Fruit fly (Drosophila melanogaster) whole organism, embryonic: ENCODE data around the gene CG31633.

ENCODE experiments used
- Ada2b ChIP-seq: fragments of 200-800 bp; sonication (Bioruptor generic); IDR thresholded peaks from 2 replicates; pipeline ENCODE4 v1.3.6; 2022; ENCODE audit warnings: missing biosample characterization, missing genetic modification characterization
- B-H1 ChIP-seq: fragments of 200-800 bp; sonication (Bioruptor generic); IDR thresholded peaks from 3 replicates; pipeline ENCODE4 v1.3.6; 2022; ENCODE audit warnings: missing biosample characterization, missing genetic modification characterization
- Bgb ChIP-seq: fragments of 200-800 bp; sonication (Bioruptor generic); IDR thresholded peaks from 2 replicates; pipeline ENCODE4 v1.3.6; 2022; ENCODE audit warnings: missing biosample characterization, missing genetic modification characterization; ENCODE audit not compliant: partially characterized antibody
- CG1024 ChIP-seq: fragments of 200-800 bp; sonication (Bioruptor generic); IDR thresholded peaks from 2 replicates; pipeline ENCODE4 v1.3.6; 2022; ENCODE audit warnings: missing biosample characterization, missing genetic modification characterization
- CG10543 ChIP-seq: fragments of 200-800 bp; sonication (Bioruptor generic); optimal IDR thresholded peaks from 3 replicates; lab custom pipeline; 2017; ENCODE audit warnings: missing biosample characterization, mild to moderate bottlenecking, missing genetic modification characterization, moderate library complexity
- CG10959 ChIP-seq: fragments of 200-800 bp; sonication (Bioruptor generic); IDR thresholded peaks from 2 replicates; pipeline ENCODE4 v1.3.6; 2022; ENCODE audit warnings: missing biosample characterization, missing genetic modification characterization
- CG12659 ChIP-seq: fragments of 200-800 bp; sonication (Bioruptor generic); optimal IDR thresholded peaks from 3 replicates; lab custom pipeline; 2017; ENCODE audit warnings: mild to moderate bottlenecking, missing biosample characterization, missing genetic modification reagents, missing genetic modification characterization
- CG12769 ChIP-seq: fragments of 200-800 bp; sonication (Bioruptor generic); optimal IDR thresholded peaks from 2 replicates; lab custom pipeline; 2019; ENCODE audit warnings: missing biosample characterization, mild to moderate bottlenecking, missing genetic modification characterization, moderate library complexity
- CG13424 ChIP-seq: fragments of 200-800 bp; sonication (Bioruptor generic); optimal IDR thresholded peaks from 2 replicates; lab custom pipeline; 2019; ENCODE audit warnings: missing biosample characterization, mild to moderate bottlenecking, missing genetic modification characterization, moderate library complexity
- CG13775 ChIP-seq: fragments of 200-800 bp; sonication (Bioruptor generic); optimal IDR thresholded peaks from 3 replicates; lab custom pipeline; 2017; ENCODE audit warnings: missing biosample characterization, mild to moderate bottlenecking, missing genetic modification characterization
- CG14710 ChIP-seq: fragments of 200-800 bp; sonication (Bioruptor generic); optimal IDR thresholded peaks from 3 replicates; lab custom pipeline; 2019; ENCODE audit warnings: missing biosample characterization, mild to moderate bottlenecking, missing genetic modification characterization, moderate library complexity
- CG17385 ChIP-seq: fragments of 200-800 bp; sonication (Bioruptor generic); optimal IDR thresholded peaks from 3 replicates; lab custom pipeline; 2018; ENCODE audit warnings: missing biosample characterization, mild to moderate bottlenecking, missing genetic modification characterization
- CG34422 ChIP-seq: fragments of 200-800 bp; sonication (Bioruptor generic); IDR thresholded peaks from 3 replicates; pipeline ENCODE4 v1.3.6; 2022; ENCODE audit warnings: missing biosample characterization, missing genetic modification characterization
- CG4707 ChIP-seq: fragments of 200-800 bp; sonication (Bioruptor generic); optimal IDR thresholded peaks from 2 replicates; lab custom pipeline; 2018; ENCODE audit warnings: missing biosample characterization, mild to moderate bottlenecking, missing genetic modification characterization, moderate library complexity
- CG6175 ChIP-seq: fragments of 200-800 bp; sonication (Bioruptor generic); IDR thresholded peaks from 3 replicates; pipeline ENCODE4 v1.3.6; 2022; ENCODE audit warnings: missing biosample characterization, missing genetic modification characterization
- CHES-1-like ChIP-seq: fragments of 200-800 bp; sonication (Bioruptor generic); optimal IDR thresholded peaks from 2 replicates; lab custom pipeline; 2016; ENCODE audit warnings: missing biosample characterization, missing genetic modification characterization
- CrebB ChIP-seq: fragments of 200-800 bp; sonication (Bioruptor generic); optimal IDR thresholded peaks from 3 replicates; lab custom pipeline; 2018; ENCODE audit warnings: missing biosample characterization, mild to moderate bottlenecking, missing genetic modification characterization
- Dbx ChIP-seq: fragments of 200-800 bp; sonication (Bioruptor generic); IDR thresholded peaks from 3 replicates; pipeline ENCODE4 v1.3.6; 2022; ENCODE audit warnings: missing biosample characterization, missing genetic modification characterization
- Deaf1 ChIP-seq: fragments of 200-800 bp; optimal IDR thresholded peaks from 3 replicates; lab custom pipeline; 2019; ENCODE audit warnings: missing biosample characterization, mild to moderate bottlenecking, missing genetic modification characterization, moderate library complexity
- Dp ChIP-seq: fragments of 200-800 bp; sonication (Bioruptor generic); optimal IDR thresholded peaks from 2 replicates; lab custom pipeline; 2018; ENCODE audit warnings: missing biosample characterization, mild to moderate bottlenecking, missing genetic modification characterization, moderate library complexity
- E2f1 ChIP-seq: fragments of 200-800 bp; sonication (Bioruptor generic); IDR thresholded peaks from 2 replicates; pipeline ENCODE4 v1.3.6; 2022; ENCODE audit warnings: missing biosample characterization, missing genetic modification characterization
- Ets65A ChIP-seq: fragments of 200-800 bp; sonication (Bioruptor generic); peaks from one replicate; lab custom pipeline; 2016; ENCODE audit warnings: missing biosample characterization, missing genetic modification characterization
- HLH3B ChIP-seq: fragments of 200-800 bp; sonication (Bioruptor generic); IDR thresholded peaks from 2 replicates; pipeline ENCODE4 v1.3.6; 2022; ENCODE audit warnings: missing biosample characterization, missing genetic modification characterization
- Meics ChIP-seq: fragments of 200-800 bp; sonication (Bioruptor generic); optimal IDR thresholded peaks from 2 replicates; lab custom pipeline; 2017; ENCODE audit warnings: missing biosample characterization, mild to moderate bottlenecking, missing genetic modification characterization
- Oli ChIP-seq: fragments of 200-800 bp; sonication (Bioruptor generic); optimal IDR thresholded peaks from 2 replicates; lab custom pipeline; 2018; ENCODE audit warnings: missing biosample characterization, mild to moderate bottlenecking, missing genetic modification characterization, moderate library complexity
- Ptx1 ChIP-seq: fragments of 200-800 bp; sonication (Bioruptor generic); IDR thresholded peaks from 2 replicates; pipeline ENCODE4 v1.3.6; 2022; ENCODE audit warnings: missing biosample characterization, missing genetic modification characterization
- Usf ChIP-seq: fragments of 200-800 bp; sonication (Bioruptor generic); optimal IDR thresholded peaks from 2 replicates; lab custom pipeline; 2017; ENCODE audit warnings: missing genotype, missing biosample characterization, missing genetic modification characterization
- Xbp1 ChIP-seq: fragments of 200-800 bp; sonication (Bioruptor generic); optimal IDR thresholded peaks from 3 replicates; lab custom pipeline; 2016; ENCODE audit warnings: missing biosample characterization, mild to moderate bottlenecking, missing genetic modification characterization
- YL-1 ChIP-seq: fragments of 200-800 bp; sonication (Bioruptor generic); optimal IDR thresholded peaks from 3 replicates; lab custom pipeline; 2017; ENCODE audit warnings: missing biosample characterization, mild to moderate bottlenecking, missing genetic modification characterization
- amos ChIP-seq: fragments of 200-800 bp; sonication (Bioruptor generic); IDR thresholded peaks from 2 replicates; pipeline ENCODE4 v1.3.6; 2022; ENCODE audit warnings: missing biosample characterization, missing genetic modification characterization; ENCODE audit not compliant: partially characterized antibody
- ap ChIP-seq: fragments of 200-800 bp; sonication (Bioruptor generic); IDR thresholded peaks from 2 replicates; pipeline ENCODE4 v1.3.6; 2022; ENCODE audit warnings: missing biosample characterization, missing genetic modification characterization
- ara ChIP-seq: fragments of 200-800 bp; sonication (Bioruptor generic); IDR thresholded peaks from 2 replicates; pipeline ENCODE4 v1.3.6; 2022; ENCODE audit warnings: missing biosample characterization, missing genetic modification characterization
- dm ChIP-seq: fragments of 200-800 bp; sonication (Bioruptor generic); optimal IDR thresholded peaks from 3 replicates; lab custom pipeline; 2016; ENCODE audit warnings: missing biosample characterization, missing genetic modification characterization
- fd3F ChIP-seq: fragments of 200-800 bp; sonication (Bioruptor generic); optimal IDR thresholded peaks from 2 replicates; lab custom pipeline; 2018; ENCODE audit warnings: missing biosample characterization, mild to moderate bottlenecking, missing genetic modification characterization, moderate library complexity
- gce ChIP-seq: fragments of 200-800 bp; sonication (Bioruptor generic); IDR thresholded peaks from 3 replicates; pipeline ENCODE4 v1.3.6; 2022; ENCODE audit warnings: missing biosample characterization, missing genetic modification characterization
- gt ChIP-seq: fragments of 200-800 bp; sonication (Bioruptor generic); IDR thresholded peaks from 2 replicates; pipeline ENCODE4 v1.3.6; 2022; ENCODE audit warnings: missing biosample characterization, missing genetic modification characterization
- insv ChIP-seq, 2 experiments: fragments of 200-800 bp; sonication (Bioruptor generic); optimal IDR thresholded peaks; 3 replicates each; lab custom pipeline; 2016 to 2018; ENCODE audit warnings: missing biosample characterization in 2 of 2, missing genetic modification characterization in 2 of 2
- mirr ChIP-seq: fragments of 200-800 bp; sonication (Bioruptor generic); optimal IDR thresholded peaks from 3 replicates; lab custom pipeline; 2018; ENCODE audit warnings: missing biosample characterization, mild to moderate bottlenecking, missing genetic modification characterization
- mld ChIP-seq: fragments of 200-800 bp; sonication (Bioruptor generic); IDR thresholded peaks from 3 replicates; pipeline ENCODE4 v1.3.6; 2022; ENCODE audit warnings: missing biosample characterization, missing genetic modification characterization; ENCODE audit not compliant: partially characterized antibody
- nerfin-1 ChIP-seq: fragments of 200-800 bp; sonication (Bioruptor generic); optimal IDR thresholded peaks from 3 replicates; lab custom pipeline; 2019; ENCODE audit warnings: missing biosample characterization, mild to moderate bottlenecking, missing genetic modification characterization, moderate library complexity
- pb ChIP-seq: fragments of 200-800 bp; sonication (Bioruptor generic); optimal IDR thresholded peaks from 3 replicates; lab custom pipeline; 2016; ENCODE audit warnings: missing biosample characterization, missing genetic modification characterization
- rib ChIP-seq: fragments of 200-800 bp; sonication (Bioruptor generic); IDR thresholded peaks from 2 replicates; pipeline ENCODE4 v1.3.6; 2022; ENCODE audit warnings: missing biosample characterization, missing genetic modification characterization
- sd ChIP-seq: fragments of 200-800 bp; sonication (Bioruptor generic); optimal IDR thresholded peaks from 3 replicates; lab custom pipeline; 2018; ENCODE audit warnings: missing biosample characterization, mild to moderate bottlenecking, missing genetic modification characterization, moderate library complexity
- sens ChIP-seq: fragments of 200-800 bp; sonication (Bioruptor generic); peaks from one replicate; lab custom pipeline; 2016; ENCODE audit warnings: missing biosample characterization, missing genetic modification characterization
- sim ChIP-seq: fragments of 200-800 bp; sonication (Bioruptor generic); IDR thresholded peaks from 2 replicates; pipeline ENCODE4 v1.3.6; 2022; ENCODE audit warnings: missing biosample characterization, missing genetic modification characterization
- so ChIP-seq: fragments of 200-800 bp; sonication (Bioruptor generic); IDR thresholded peaks from 3 replicates; pipeline ENCODE4 v1.3.6; 2022; ENCODE audit warnings: missing biosample characterization, missing genetic modification characterization
- sug ChIP-seq: fragments of 200-800 bp; optimal IDR thresholded peaks from 2 replicates; lab custom pipeline; 2019; ENCODE audit warnings: missing biosample characterization, mild to moderate bottlenecking, missing genetic modification characterization, moderate library complexity
- trh ChIP-seq: fragments of 200-800 bp; sonication (Bioruptor generic); optimal IDR thresholded peaks from 2 replicates; lab custom pipeline; 2016; ENCODE audit warnings: missing biosample characterization, missing genetic modification characterization
- zf30C ChIP-seq: fragments of 200-800 bp; sonication (Bioruptor generic); optimal IDR thresholded peaks from 3 replicates; lab custom pipeline; 2018; ENCODE audit warnings: missing biosample characterization, mild to moderate bottlenecking, missing genetic modification characterization

CG31633 gene

dm6 chr2L:6671409-6671808 lies 15.3 kb upstream of the CG31633 start:
- TF ChIP-seq CG10959 (GFP tag; lab: Robert Waterston, UW) (no peak), sug (tag; lab: Kevin White, UChicago) (peak; percentile 55), sd (tag; lab: Kevin White, UChicago) (peak; percentile 73), sens (GFP tag; lab: Kevin White, UChicago) (peak; percentile 48), Deaf1 (tag; lab: Kevin White, UChicago) (peak; percentile 46), CG12769 (tag; lab: Kevin White, UChicago) (peak; percentile 35), CG13775 (GFP tag; lab: Kevin White, UChicago) (no peak), CG6175 (0 out of 3 replicates have a peak, but pooled peaks have one; percentile 25)

DNA sequence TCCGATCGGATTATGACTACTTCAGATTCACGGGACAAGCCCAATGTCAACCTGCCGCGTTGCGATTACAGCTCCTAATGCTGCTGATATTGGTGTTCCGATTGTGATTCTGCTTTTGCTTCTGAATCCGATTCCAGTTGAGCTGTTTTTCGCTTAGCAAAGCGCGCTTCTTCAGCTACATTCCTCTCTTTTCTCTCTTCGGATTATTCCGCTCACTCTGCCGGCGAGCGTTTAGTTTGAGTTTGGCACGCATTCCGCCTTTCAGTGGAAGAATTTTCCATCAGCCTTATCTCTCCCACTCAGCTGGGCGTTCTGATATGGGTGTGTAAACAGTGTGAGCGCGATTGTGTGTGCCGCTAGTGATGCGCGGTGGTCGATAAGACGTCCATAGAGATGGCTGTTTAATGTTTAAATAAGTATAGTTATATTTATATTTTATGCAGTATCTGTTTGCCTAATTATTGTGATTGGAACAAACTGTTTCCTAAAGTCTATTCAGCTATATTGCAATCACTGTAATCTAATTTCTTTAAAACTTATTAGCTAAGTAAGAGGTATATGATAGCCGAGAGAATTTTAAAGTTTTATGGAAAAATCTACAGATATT lies 11.7 kb upstream of the CG31633 start, which contains the start of gene Galt:
Gene Galt (minus strand): TSS at position 315 of the 607 bp plus-strand sequence.
- no peak for TF ChIP-seq E2f1
- TF ChIP-seq trh (GFP tag; lab: Kevin White, UChicago): no peak
- TF ChIP-seq mld: peak; percentile 47; the same call in 1 of the 3 replicates
- TF ChIP-seq ara: no peak
- TF ChIP-seq sim (GFP tag; lab: Robert Waterston, UW): no peak
- no peak for TF ChIP-seq so (GFP tag; lab: Robert Waterston, UW)
- TF ChIP-seq B-H1 (GFP tag; lab: Robert Waterston, UW): no peak; the same call in 2 of the 3 replicates
- TF ChIP-seq fd3F (GFP tag; lab: Kevin White, UChicago): peak; percentile 11
- TF ChIP-seq CG12659 (GFP tag; lab: Kevin White, UChicago): peak; percentile 46
- TF ChIP-seq Dbx: no peak; the same call in 2 of the 3 replicates
- TF ChIP-seq mirr (GFP tag; lab: Kevin White, UChicago): peak; percentile 54
- no peak for TF ChIP-seq ap
- no peak for TF ChIP-seq Ptx1
- peak; percentile 82 for TF ChIP-seq Ets65A (GFP tag; lab: Kevin White, UChicago)
- TF ChIP-seq CrebB (tag; lab: Kevin White, UChicago): peak; percentile 47
- peak; percentile 46 for TF ChIP-seq CG13424 (tag; lab: Kevin White, UChicago)
- no peak for TF ChIP-seq CG1024 (GFP tag; lab: Robert Waterston, UW)
- peak; percentile 64; the same call in 1 of the 2 replicates for TF ChIP-seq Bgb (GFP tag; lab: Robert Waterston, UW)
- no peak for TF ChIP-seq HLH3B (GFP tag; lab: Robert Waterston, UW)
- no peak for TF ChIP-seq Usf (GFP tag; lab: Kevin White, UChicago)
- TF ChIP-seq CG4707 (GFP tag; lab: Kevin White, UChicago): peak; percentile 2
- no peak for TF ChIP-seq Oli (tag; lab: Kevin White, UChicago)
- TF ChIP-seq gt: no peak
- peak in 1 of 2 experiments; percentile 57 for TF ChIP-seq insv (GFP tag; optimal IDR thresholded peaks at IDR 0.05; lab: Kevin White, UChicago)
- peak; percentile 10; the same call in 1 of the 2 replicates for TF ChIP-seq amos (GFP tag; lab: Robert Waterston, UW)
- TF ChIP-seq nerfin-1 (tag; lab: Kevin White, UChicago): peak; percentile 93
- peak; percentile 26 for TF ChIP-seq Meics (GFP tag; lab: Kevin White, UChicago)
- TF ChIP-seq Xbp1 (GFP tag; lab: Kevin White, UChicago): peak; percentile 28
- peak; percentile 59; the same call in 1 of the 3 replicates for TF ChIP-seq CG34422
- peak; percentile 35 for TF ChIP-seq YL-1 (GFP tag; lab: Kevin White, UChicago)
- peak; percentile 68 for TF ChIP-seq CG14710 (tag; lab: Kevin White, UChicago)
- peak; percentile 10 for TF ChIP-seq Dp (GFP tag; lab: Kevin White, UChicago)
- TF ChIP-seq zf30C (GFP tag; lab: Kevin White, UChicago): no peak
- TF ChIP-seq pb (GFP tag; lab: Kevin White, UChicago): no peak
- TF ChIP-seq dm (GFP tag; lab: Kevin White, UChicago): no peak
- no peak for TF ChIP-seq rib (GFP tag; lab: Robert Waterston, UW)
- TF ChIP-seq CG17385: peak; percentile 31
- no peak for TF ChIP-seq gce (GFP tag; lab: Robert Waterston, UW)
- no peak for TF ChIP-seq CHES-1-like
- peak; percentile 78 for TF ChIP-seq CG10543 (GFP tag; lab: Kevin White, UChicago)
- TF ChIP-seq Ada2b: peak; percentile 21; the same call in 1 of the 2 replicates
